Fruit fly (Drosophila melanogaster): ENCODE measurements around the gene CG6013.
A peak's percentile ranks its signal among the peaks of the same experiment; 100 is the strongest.

CG6013 gene

DNA sequence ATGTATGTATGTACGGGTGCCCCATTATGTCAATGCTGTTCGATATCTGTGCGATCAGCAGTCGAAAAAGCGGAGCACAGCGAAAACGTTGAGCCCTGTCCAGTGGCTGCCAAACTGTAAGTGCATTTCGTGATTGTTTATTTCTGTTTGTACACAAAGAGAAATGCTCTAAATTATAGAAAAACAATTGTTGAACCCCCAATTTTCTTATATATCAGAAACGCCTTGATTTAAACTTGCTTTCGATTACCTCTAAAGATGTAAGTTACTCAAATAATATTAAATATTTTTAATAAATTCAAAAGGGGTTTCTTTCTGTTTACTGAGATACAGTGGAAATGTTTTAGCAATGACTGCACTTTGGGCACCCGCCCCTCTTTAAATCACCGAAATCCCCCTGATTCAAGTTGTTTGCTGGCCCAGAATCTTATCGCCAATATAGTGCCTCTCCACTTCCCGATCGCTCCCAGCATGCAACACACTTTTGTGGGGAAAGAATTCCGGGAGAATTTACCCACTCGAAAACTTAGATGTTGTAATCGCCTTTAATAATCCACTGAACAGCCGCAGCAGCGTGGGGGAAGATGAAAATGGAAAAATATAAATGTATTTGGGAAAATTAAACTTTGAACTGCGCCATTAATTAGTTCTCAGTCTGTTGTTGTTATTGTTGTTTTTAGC is 16.4 kb upstream of the CG6013 start (continued):
- TF ChIP-seq CG15514 (GFP tag; optimal IDR thresholded peaks at IDR 0.05): no peak
- TF ChIP-seq Deaf1 (tag; optimal IDR thresholded peaks at IDR 0.05): no peak
- TF ChIP-seq al (GFP tag; IDR thresholded peaks at IDR 0.05): no peak
- TF ChIP-seq CG12299 (tag; optimal IDR thresholded peaks at IDR 0.05): no peak
- TF ChIP-seq dan (GFP tag; IDR thresholded peaks at IDR 0.05): no peak
- TF ChIP-seq CG3065 (GFP tag; optimal IDR thresholded peaks at IDR 0.05): peak; percentile 17
- no peak for TF ChIP-seq CG2120 (GFP tag; optimal IDR thresholded peaks at IDR 0.05)
- no peak for TF ChIP-seq Scr (GFP tag; IDR thresholded peaks at IDR 0.05; ENCODE audit: partially characterized antibody)
- no peak for TF ChIP-seq CG32532 (GFP tag; IDR thresholded peaks at IDR 0.05)
- TF ChIP-seq CG1792 (GFP tag; optimal IDR thresholded peaks at IDR 0.05): no peak
- TF ChIP-seq gsb-n (tag; optimal IDR thresholded peaks at IDR 0.05): peak; percentile 55
- no peak for TF ChIP-seq D (optimal IDR thresholded peaks at IDR 0.05)
- TF ChIP-seq D (GFP tag; optimal IDR thresholded peaks at IDR 0.05): peak; percentile 62
- no peak for TF ChIP-seq wek (GFP tag; optimal IDR thresholded peaks at IDR 0.05)
- TF ChIP-seq unpg (GFP tag; optimal IDR thresholded peaks at IDR 0.05): peak; percentile 63
- no peak for TF ChIP-seq CG12236 (GFP tag; optimal IDR thresholded peaks at IDR 0.05)
- TF ChIP-seq CG10543 (GFP tag; optimal IDR thresholded peaks at IDR 0.05): no peak
- TF ChIP-seq CG17802 (tag; optimal IDR thresholded peaks at IDR 0.05): no peak
- no peak for TF ChIP-seq nerfin-2 (GFP tag; IDR thresholded peaks at IDR 0.05; ENCODE audit: partially characterized antibody)
- TF ChIP-seq Fer3 (tag; optimal IDR thresholded peaks at IDR 0.05): no peak
- no peak for TF ChIP-seq Abd-B (GFP tag; optimal IDR thresholded peaks at IDR 0.05)
- no peak for TF ChIP-seq grn (GFP tag; optimal IDR thresholded peaks at IDR 0.05)
- peak; percentile 78 for TF ChIP-seq sens (GFP tag)
- no peak for TF ChIP-seq p53 (GFP tag; optimal IDR thresholded peaks at IDR 0.05)
- TF ChIP-seq slou (GFP tag; optimal IDR thresholded peaks at IDR 0.05): no peak
- TF ChIP-seq Ptx1 (GFP tag; IDR thresholded peaks at IDR 0.05): peak; percentile 58
- no peak for TF ChIP-seq Ravus (GFP tag; IDR thresholded peaks at IDR 0.05)
- TF ChIP-seq dati (GFP tag; IDR thresholded peaks at IDR 0.05): 0 out of 2 replicates have a peak, but pooled peaks have one; percentile 35
- TF ChIP-seq crol (GFP tag; IDR thresholded peaks at IDR 0.05): peak; percentile 51
- peak; percentile 72 for TF ChIP-seq CG18262 (tag; optimal IDR thresholded peaks at IDR 0.05)
- no peak for TF ChIP-seq Hmx (GFP tag; optimal IDR thresholded peaks at IDR 0.05)
- TF ChIP-seq Hr78 (GFP tag; optimal IDR thresholded peaks at IDR 0.05): peak in 1 of 2 experiments; percentile 42
- TF ChIP-seq NC2β (GFP tag; optimal IDR thresholded peaks at IDR 0.05): no peak
- no peak for TF ChIP-seq chinmo (GFP tag; IDR thresholded peaks at IDR 0.05; ENCODE audit: partially characterized antibody)
- 0 out of 3 replicates have a peak, but pooled peaks have one; percentile 43 for TF ChIP-seq ken (GFP tag; IDR thresholded peaks at IDR 0.05)
- TF ChIP-seq nom (GFP tag; optimal IDR thresholded peaks at IDR 0.05): no peak
- TF ChIP-seq CG12219 (GFP tag; optimal IDR thresholded peaks at IDR 0.05): no peak
- no peak for TF ChIP-seq CG1529 (GFP tag; optimal IDR thresholded peaks at IDR 0.05)
- TF ChIP-seq gro (GFP tag; optimal IDR thresholded peaks at IDR 0.05): no peak
- TF ChIP-seq Dip2 (GFP tag; IDR thresholded peaks at IDR 0.05): no peak
- no peak for TF ChIP-seq pzg (GFP tag; optimal IDR thresholded peaks at IDR 0.05)
- no peak for TF ChIP-seq MTF-1 (GFP tag; optimal IDR thresholded peaks at IDR 0.05; ENCODE audit: borderline replicate concordance)
- no peak for TF ChIP-seq HmgZ (tag; optimal IDR thresholded peaks at IDR 0.05)
- TF ChIP-seq vvl (GFP tag; IDR thresholded peaks at IDR 0.05): peak; percentile 64; the same call in 1 of the 2 replicates
- no peak for TF ChIP-seq Med (GFP tag)
- TF ChIP-seq amos (GFP tag; IDR thresholded peaks at IDR 0.05; ENCODE audit: partially characterized antibody): no peak
- peak; percentile 42 for TF ChIP-seq CoRest (tag; optimal IDR thresholded peaks at IDR 0.05)
- no peak for TF ChIP-seq pb (GFP tag; optimal IDR thresholded peaks at IDR 0.05)
- TF ChIP-seq inv (GFP tag; IDR thresholded peaks at IDR 0.05; ENCODE audit: partially characterized antibody): no peak
- peak; percentile 56 for TF ChIP-seq oc (tag; optimal IDR thresholded peaks at IDR 0.05)

Data from whole organism, embryonic.